Worm (Caenorhabditis elegans) whole organism, midembryonic: ENCODE data around the gene pkc-3.

Experiments
- T22C8.4 ChIP-seq: fragments of 200-800 bp; sonication (Bioruptor generic); IDR thresholded peaks from 2 replicates; pipeline ENCODE4 v1.3.6; 2022; ENCODE audit warnings: missing genetic modification characterization, missing compliant biosample characterization
- flt-1 ChIP-seq: fragments of 200-800 bp; sonication (Bioruptor generic); IDR thresholded peaks from 2 replicates; pipeline ENCODE4 v1.3.6; 2022; ENCODE audit warnings: missing genetic modification characterization, missing compliant biosample characterization
- klf-2 ChIP-seq: fragments of 200-800 bp; sonication (Bioruptor generic); conservative IDR thresholded peaks from 2 replicates; pipeline ENCODE4 v1.3.6; 2022; ENCODE audit warnings: missing genetic modification reagents, missing genetic modification characterization, missing compliant biosample characterization
- med-1 ChIP-seq: sonication (generic microtip); optimal IDR thresholded peaks from 2 replicates; lab custom pipeline; 2017; ENCODE audit warnings: missing genetic modification characterization, mild to moderate bottlenecking, missing compliant biosample characterization, antibody characterized with exemption, missing genetic modification reagents; ENCODE audit not compliant: insufficient read depth
- tab-1 ChIP-seq: fragments of 200-800 bp; sonication (Bioruptor generic); IDR thresholded peaks from 2 replicates; pipeline ENCODE4 v1.3.6; 2022; ENCODE audit warnings: missing genetic modification characterization, missing compliant biosample characterization
- ztf-23 ChIP-seq: fragments of 200-800 bp; sonication (Bioruptor generic); IDR thresholded peaks from 2 replicates; pipeline ENCODE4 v1.3.6; 2022; ENCODE audit warnings: missing genetic modification reagents, missing genetic modification characterization, missing compliant biosample characterization
- ztf-29 ChIP-seq: fragments of 200-800 bp; sonication (Bioruptor generic); IDR thresholded peaks from 2 replicates; pipeline ENCODE4 v1.3.6; 2022; ENCODE audit warnings: missing genetic modification reagents, missing genetic modification characterization, missing compliant biosample characterization

The pkc-3 gene

ce11 chrII:5433069-5433468 is 53.2 kb downstream of the pkc-3 start, which contains the start of gene srx-114:
srx-114 (minus strand) TSS chrII:5433169.
- TF ChIP-seq T22C8.4 = no peak
- no peak for TF ChIP-seq klf-2 (GFP tag; lab: Robert Waterston, UW)
- TF ChIP-seq ztf-29 (GFP tag; lab: Robert Waterston, UW) = no peak
- TF ChIP-seq flt-1 (GFP tag; lab: Robert Waterston, UW) = no peak
- no peak for TF ChIP-seq ztf-23 (GFP tag; lab: Robert Waterston, UW)
- TF ChIP-seq tab-1 (GFP tag; lab: Robert Waterston, UW) = no peak
- no peak for TF ChIP-seq med-1
